Fruit fly (Drosophila melanogaster) whole organism, embryonic: ENCODE measurements around the gene Seipin.

Experiments
- Adf1 ChIP-seq: fragments of 200-800 bp; sonication (Bioruptor generic); IDR thresholded peaks from 2 replicates; pipeline ENCODE4 v1.3.6; 2022; ENCODE audit warnings: missing biosample characterization, missing genetic modification characterization
- CG10267 ChIP-seq: fragments of 200-800 bp; sonication (Bioruptor generic); optimal IDR thresholded peaks from 2 replicates; lab custom pipeline; 2018; ENCODE audit warnings: missing biosample characterization, mild to moderate bottlenecking, missing genetic modification characterization, moderate library complexity
- CG10274 ChIP-seq: fragments of 200-800 bp; sonication (Bioruptor generic); optimal IDR thresholded peaks from 3 replicates; lab custom pipeline; 2017; ENCODE audit warnings: missing biosample characterization, mild to moderate bottlenecking, missing genetic modification characterization
- CG12104 ChIP-seq: fragments of 200-800 bp; sonication (Bioruptor generic); optimal IDR thresholded peaks from 3 replicates; lab custom pipeline; 2016; ENCODE audit warnings: missing biosample characterization, missing genetic modification characterization
- CG12942 ChIP-seq: fragments of 200-800 bp; sonication (Bioruptor generic); optimal IDR thresholded peaks from 3 replicates; lab custom pipeline; 2016; ENCODE audit warnings: missing biosample characterization, missing genetic modification characterization
- CG13624 ChIP-seq: fragments of 200-800 bp; sonication (Bioruptor generic); optimal IDR thresholded peaks from 2 replicates; lab custom pipeline; 2016; ENCODE audit warnings: missing biosample characterization, missing genetic modification characterization
- CG14441 ChIP-seq: fragments of 200-800 bp; sonication (Bioruptor generic); IDR thresholded peaks from 2 replicates; pipeline ENCODE4 v1.3.6; 2022; ENCODE audit warnings: missing biosample characterization, missing genetic modification characterization
- CG15011 ChIP-seq: fragments of 200-800 bp; sonication (Bioruptor generic); optimal IDR thresholded peaks from 3 replicates; lab custom pipeline; 2018; ENCODE audit warnings: missing biosample characterization, mild to moderate bottlenecking, missing genetic modification characterization
- CG17328 ChIP-seq: fragments of 200-800 bp; sonication (Bioruptor generic); IDR thresholded peaks from 2 replicates; pipeline ENCODE4 v1.3.6; 2022; ENCODE audit warnings: missing biosample characterization, missing genetic modification characterization
- CG17385 ChIP-seq: fragments of 200-800 bp; sonication (Bioruptor generic); optimal IDR thresholded peaks from 3 replicates; lab custom pipeline; 2018; ENCODE audit warnings: missing biosample characterization, mild to moderate bottlenecking, missing genetic modification characterization
- CG18262 ChIP-seq: fragments of 200-800 bp; optimal IDR thresholded peaks from 3 replicates; lab custom pipeline; 2019; ENCODE audit warnings: missing biosample characterization, mild to moderate bottlenecking, missing genetic modification characterization, moderate library complexity
- CG18619 ChIP-seq: fragments of 200-800 bp; sonication (Bioruptor generic); optimal IDR thresholded peaks from 3 replicates; lab custom pipeline; 2017; ENCODE audit warnings: missing biosample characterization, mild to moderate bottlenecking, missing genetic modification characterization
- CG2116 ChIP-seq: fragments of 200-800 bp; sonication (Bioruptor generic); optimal IDR thresholded peaks from 3 replicates; lab custom pipeline; 2018; ENCODE audit warnings: missing biosample characterization, mild to moderate bottlenecking, missing genetic modification characterization
- CG2875 ChIP-seq: fragments of 200-800 bp; sonication (Bioruptor generic); optimal IDR thresholded peaks from 2 replicates; lab custom pipeline; 2017; ENCODE audit warnings: missing biosample characterization, mild to moderate bottlenecking, missing genetic modification characterization, missing genetic modification reagents
- CG32532 ChIP-seq: fragments of 200-800 bp; sonication (Bioruptor generic); IDR thresholded peaks from 2 replicates; pipeline ENCODE4 v1.3.6; 2022; ENCODE audit warnings: missing biosample characterization, missing genetic modification characterization
- CG3995 ChIP-seq: fragments of 200-800 bp; sonication (Bioruptor generic); optimal IDR thresholded peaks from 3 replicates; lab custom pipeline; 2016; ENCODE audit warnings: missing biosample characterization, missing genetic modification characterization
- CG6272 ChIP-seq: fragments of 200-800 bp; sonication (Bioruptor generic); IDR thresholded peaks from 2 replicates; pipeline ENCODE4 v1.3.6; 2022; ENCODE audit warnings: missing biosample characterization, missing genetic modification characterization
- CG6854 ChIP-seq: fragments of 200-800 bp; sonication (Bioruptor generic); optimal IDR thresholded peaks from 3 replicates; lab custom pipeline; 2017; ENCODE audit warnings: missing biosample characterization, mild to moderate bottlenecking, missing genetic modification characterization
- CG9215 ChIP-seq: fragments of 200-800 bp; sonication (Bioruptor generic); IDR thresholded peaks from 2 replicates; pipeline ENCODE4 v1.3.6; 2022; ENCODE audit warnings: missing biosample characterization, missing genetic modification characterization
- CG9817 ChIP-seq: fragments of 200-800 bp; sonication (Bioruptor generic); optimal IDR thresholded peaks from 2 replicates; lab custom pipeline; 2018; ENCODE audit warnings: missing biosample characterization, mild to moderate bottlenecking, missing genetic modification characterization, moderate library complexity
- Camta ChIP-seq: fragments of 200-800 bp; sonication (Bioruptor generic); optimal IDR thresholded peaks from 2 replicates; lab custom pipeline; 2016; ENCODE audit warnings: missing biosample characterization, missing genetic modification characterization
- Dref ChIP-seq: fragments of 200-800 bp; sonication (Bioruptor generic); IDR thresholded peaks from 2 replicates; pipeline ENCODE4 v1.3.6; 2022; ENCODE audit warnings: missing biosample characterization, missing genetic modification characterization
- Hr3 ChIP-seq: fragments of 200-800 bp; sonication (Bioruptor generic); optimal IDR thresholded peaks from 3 replicates; lab custom pipeline; 2016; ENCODE audit warnings: missing biosample characterization, missing genetic modification characterization
- Hsf ChIP-seq: fragments of 200-800 bp; sonication (Bioruptor generic); optimal IDR thresholded peaks from 3 replicates; lab custom pipeline; 2016; ENCODE audit warnings: missing biosample characterization, missing genetic modification characterization
- Lhr ChIP-seq: fragments of 200-800 bp; sonication (Bioruptor generic); optimal IDR thresholded peaks from 3 replicates; lab custom pipeline; 2017; ENCODE audit warnings: mild to moderate bottlenecking, missing biosample characterization, missing genetic modification reagents, missing genetic modification characterization
- Mad ChIP-seq: fragments of 200-800 bp; sonication (Bioruptor generic); optimal IDR thresholded peaks from 2 replicates; lab custom pipeline; 2016; ENCODE audit warnings: missing biosample characterization, missing genetic modification characterization
- Max ChIP-seq: fragments of 200-800 bp; sonication (Bioruptor generic); optimal IDR thresholded peaks from 2 replicates; lab custom pipeline; 2016; ENCODE audit warnings: missing biosample characterization, mild to moderate bottlenecking, missing genetic modification characterization
- Med ChIP-seq: fragments of 200-800 bp; sonication (Bioruptor generic); peaks from one replicate; lab custom pipeline; 2016; ENCODE audit warnings: missing biosample characterization, missing genetic modification characterization, mild to moderate bottlenecking, inconsistent platforms, moderate library complexity
- Opbp ChIP-seq: fragments of 200-800 bp; sonication (Bioruptor generic); IDR thresholded peaks from 3 replicates; pipeline ENCODE4 v1.3.6; 2022; ENCODE audit warnings: missing biosample characterization, missing genetic modification characterization; ENCODE audit not compliant: partially characterized antibody
- Pdp1 ChIP-seq, 2 experiments: fragments of 200-800 bp; sonication (Bioruptor generic); optimal IDR thresholded peaks; 3 replicates each; lab custom pipeline; 2016; ENCODE audit warnings: missing biosample characterization in 2 of 2, missing genetic modification characterization in 2 of 2, mild to moderate bottlenecking in 1 of 2, moderate library complexity in 1 of 2
- Rfx ChIP-seq: fragments of 200-800 bp; sonication (Bioruptor generic); IDR thresholded peaks from 2 replicates; pipeline ENCODE4 v1.3.6; 2022; ENCODE audit warnings: missing biosample characterization, missing genetic modification characterization
- Side ChIP-seq: fragments of 200-800 bp; sonication (Bioruptor generic); optimal IDR thresholded peaks from 2 replicates; lab custom pipeline; 2016; ENCODE audit warnings: missing biosample characterization, missing genetic modification characterization
- Six4 ChIP-seq: fragments of 200-800 bp; sonication (Bioruptor generic); optimal IDR thresholded peaks from 2 replicates; lab custom pipeline; 2016; ENCODE audit warnings: missing biosample characterization, missing genetic modification characterization
- Trl ChIP-seq, 3 experiments: fragments of >200 bp in 2 of 3; fragments of 200-800 bp in 1 of 3; sonication (Bioruptor generic) in 1 of 3; optimal IDR thresholded peaks; 2 replicates in 1 of 3; 3 replicates in 2 of 3; lab custom pipeline; 2016 to 2017; ENCODE audit warnings: missing biosample characterization in 1 of 3, missing genetic modification characterization in 1 of 3
- cg ChIP-seq: fragments of 200-800 bp; sonication (Bioruptor generic); optimal IDR thresholded peaks from 3 replicates; lab custom pipeline; 2019; ENCODE audit warnings: missing biosample characterization, mild to moderate bottlenecking, missing genetic modification characterization, moderate library complexity
- ci ChIP-seq: fragments of 200-800 bp; sonication (Bioruptor generic); IDR thresholded peaks from 3 replicates; pipeline ENCODE4 v1.3.6; 2022; ENCODE audit warnings: missing biosample characterization, missing genetic modification characterization
- cwo ChIP-seq: fragments of 200-800 bp; sonication (Bioruptor generic); optimal IDR thresholded peaks from 3 replicates; lab custom pipeline; 2017; ENCODE audit warnings: missing biosample characterization, missing genetic modification characterization, mild to moderate bottlenecking, moderate library complexity, missing genetic modification reagents
- insv ChIP-seq, 2 experiments: fragments of 200-800 bp; sonication (Bioruptor generic); optimal IDR thresholded peaks; 3 replicates each; lab custom pipeline; 2016 to 2018; ENCODE audit warnings: missing biosample characterization in 2 of 2, missing genetic modification characterization in 2 of 2
- lola ChIP-seq, 3 experiments: fragments of >200 bp in 2 of 3; fragments of 200-800 bp in 1 of 3; sonication (Bioruptor generic) in 1 of 3; optimal IDR thresholded peaks; 2 replicates each; lab custom pipeline; 2017 to 2019; ENCODE audit warnings: missing biosample characterization in 3 of 3, missing genetic modification characterization in 3 of 3, mild to moderate bottlenecking in 1 of 3, moderate library complexity in 1 of 3
- pfk ChIP-seq: fragments of 200-800 bp; sonication (Bioruptor generic); optimal IDR thresholded peaks from 2 replicates; lab custom pipeline; 2018; ENCODE audit warnings: missing biosample characterization, mild to moderate bottlenecking, missing genetic modification characterization, moderate library complexity
- psq ChIP-seq: fragments of 200-800 bp; sonication (Bioruptor generic); optimal IDR thresholded peaks from 2 replicates; lab custom pipeline; 2017; ENCODE audit warnings: missing biosample characterization, missing genetic modification characterization
- pum ChIP-seq: fragments of 200-800 bp; sonication (Bioruptor generic); optimal IDR thresholded peaks from 2 replicates; lab custom pipeline; 2016; ENCODE audit warnings: missing biosample characterization, missing genetic modification characterization
- salm ChIP-seq: fragments of 200-800 bp; sonication (Bioruptor generic); optimal IDR thresholded peaks from 2 replicates; lab custom pipeline; 2018; ENCODE audit warnings: missing biosample characterization, mild to moderate bottlenecking, missing genetic modification characterization
- scrt ChIP-seq: fragments of 200-800 bp; sonication (Bioruptor generic); optimal IDR thresholded peaks from 2 replicates; lab custom pipeline; 2018; ENCODE audit warnings: missing biosample characterization, mild to moderate bottlenecking, missing genetic modification characterization, moderate library complexity
- sens ChIP-seq: fragments of 200-800 bp; sonication (Bioruptor generic); peaks from one replicate; lab custom pipeline; 2016; ENCODE audit warnings: missing biosample characterization, missing genetic modification characterization
- sim ChIP-seq: fragments of 200-800 bp; sonication (Bioruptor generic); IDR thresholded peaks from 2 replicates; pipeline ENCODE4 v1.3.6; 2022; ENCODE audit warnings: missing biosample characterization, missing genetic modification characterization
- stwl ChIP-seq: fragments of 200-800 bp; sonication (Bioruptor generic); optimal IDR thresholded peaks from 3 replicates; lab custom pipeline; 2018; ENCODE audit warnings: missing biosample characterization, mild to moderate bottlenecking, missing genetic modification characterization, moderate library complexity
- zfh1 ChIP-seq: fragments of 200-800 bp; sonication (Bioruptor generic); IDR thresholded peaks from 3 replicates; pipeline ENCODE4 v1.3.6; 2022; ENCODE audit warnings: missing biosample characterization, missing genetic modification characterization

Seipin gene

DNA sequence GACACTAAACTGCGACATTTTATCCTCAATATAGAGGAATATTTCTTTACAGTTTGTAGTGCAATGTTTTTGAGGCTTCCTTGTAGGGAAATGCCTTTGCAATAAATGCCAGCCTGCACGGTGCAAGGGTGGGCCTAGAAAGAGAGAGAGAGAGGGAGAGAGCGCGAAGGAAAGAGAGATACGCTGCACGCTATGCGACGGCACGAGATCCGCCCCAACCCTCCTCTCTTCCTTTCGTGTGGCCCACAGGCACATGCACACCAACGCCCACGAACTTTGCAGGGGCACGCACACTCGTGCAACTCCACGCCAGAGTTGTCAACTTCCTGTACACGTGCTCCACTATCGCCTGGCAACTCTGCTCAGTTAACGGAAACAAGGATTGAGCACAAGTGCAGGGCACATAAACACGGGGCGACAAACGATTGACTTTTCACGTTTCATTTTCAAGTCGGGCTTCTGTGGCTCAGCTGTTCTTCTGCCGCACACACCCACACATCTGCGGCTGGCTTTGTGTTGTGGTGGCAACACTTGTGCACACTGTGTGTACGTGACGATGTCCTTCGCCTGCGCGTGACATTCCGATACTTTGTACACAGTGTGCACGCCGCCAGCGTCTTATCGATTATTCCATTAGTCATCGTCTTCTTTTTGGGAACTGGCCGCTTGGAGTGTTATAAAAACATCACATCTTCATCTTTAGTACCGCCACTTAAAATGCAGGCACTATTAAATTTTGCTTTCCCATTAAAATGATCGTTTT is 16.5 kb downstream of the Seipin start (continued):
- TF ChIP-seq CG10274 (GFP tag; lab: Kevin White, UChicago) (no peak), CG9215 (GFP tag; lab: Robert Waterston, UW) (no peak), psq (GFP tag; lab: Kevin White, UChicago) (no peak), Side (GFP tag; lab: Kevin White, UChicago) (no peak), CG17328 (GFP tag; lab: Robert Waterston, UW) (no peak), salm (tag; lab: Kevin White, UChicago) (no peak), CG2875 (GFP tag; lab: Kevin White, UChicago) (no peak), Six4 (GFP tag; lab: Kevin White, UChicago) (no peak), Lhr (GFP tag; lab: Kevin White, UChicago) (no peak), insv (GFP tag; optimal IDR thresholded peaks at IDR 0.05; lab: Kevin White, UChicago) (no peak), Mad (GFP tag; lab: Kevin White, UChicago) (no peak), ci (GFP tag; lab: Robert Waterston, UW) (no peak), pum (GFP tag; lab: Kevin White, UChicago) (no peak), Camta (GFP tag; lab: Kevin White, UChicago) (no peak), CG12942 (no peak), CG18619 (GFP tag; lab: Kevin White, UChicago) (no peak), CG9817 (tag; lab: Kevin White, UChicago) (no peak), lola (GFP tag; optimal IDR thresholded peaks at IDR 0.05; lab: Kevin White, UChicago) (no peak), CG15011 (GFP tag; lab: Kevin White, UChicago) (no peak), CG17385 (no peak), sim (GFP tag; lab: Robert Waterston, UW) (no peak), CG13624 (no peak), Adf1 (peak; percentile 9; the same call in 1 of the 2 replicates), Hsf (no peak)
- TF ChIP-seq, all 482 proteins: peak for 37

DNA sequence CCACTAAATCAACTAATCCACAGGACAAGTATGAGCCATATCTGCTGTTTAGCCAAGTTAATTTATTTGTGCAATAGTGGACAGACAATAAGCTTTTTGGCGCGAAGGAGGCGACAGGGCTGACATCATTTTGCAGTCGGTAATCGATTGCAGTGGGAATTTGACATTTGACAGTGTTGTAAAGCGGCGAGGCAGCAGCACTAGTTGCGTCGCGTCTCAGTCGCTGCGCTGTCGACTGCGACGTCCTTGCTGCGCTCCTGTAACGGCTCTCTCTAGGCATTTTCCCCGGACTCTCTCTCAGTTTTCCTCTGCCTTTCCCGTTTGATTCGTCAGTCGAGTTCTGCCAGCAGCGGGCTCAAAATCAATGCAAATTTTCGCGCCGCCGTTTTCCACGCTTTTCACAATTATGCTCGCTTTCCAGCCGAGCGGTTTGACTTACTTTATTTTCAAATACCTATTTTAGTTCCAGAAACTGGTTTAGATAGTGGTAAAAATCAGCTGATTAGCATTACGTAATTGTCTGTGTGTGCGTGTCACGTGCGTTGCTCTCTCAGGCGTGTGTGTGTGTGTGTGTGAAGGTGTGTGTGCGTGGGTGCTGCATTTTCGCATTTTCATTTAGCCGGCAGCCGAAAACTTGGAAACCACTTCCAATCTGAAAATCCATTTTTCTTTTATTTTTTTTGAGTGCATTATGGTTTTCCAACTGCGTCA is 17.4 kb downstream of the Seipin start:
- TF ChIP-seq pfk (no peak), CG10267 (tag; lab: Kevin White, UChicago) (peak; percentile 23), Rfx (GFP tag; lab: Robert Waterston, UW) (0 out of 2 replicates have a peak, but pooled peaks have one; percentile 6), CG3995 (no peak), CG6272 (GFP tag; lab: Robert Waterston, UW) (no peak), sens (GFP tag; lab: Kevin White, UChicago) (peak; percentile 42), Med (GFP tag; lab: Kevin White, UChicago) (peak; percentile 6), CG14441 (GFP tag; lab: Robert Waterston, UW) (no peak), CG2116 (GFP tag; lab: Kevin White, UChicago) (peak; percentile 65), Dref (GFP tag; lab: Robert Waterston, UW) (peak; percentile 41; the same call in 1 of the 2 replicates), Opbp (no peak), cwo (peak; percentile 2), zfh1 (GFP tag; lab: Robert Waterston, UW) (no peak), cg (GFP tag; lab: Kevin White, UChicago) (peak; percentile 53), CG18262 (tag; lab: Kevin White, UChicago) (no peak), Adf1 (peak; percentile 90), Hr3 (no peak), CG32532 (GFP tag; lab: Robert Waterston, UW) (no peak), CG12104 (no peak), stwl (peak; percentile 7), scrt (GFP tag; lab: Kevin White, UChicago) (peak; percentile 79), Pdp1 (GFP tag; optimal IDR thresholded peaks at IDR 0.05; lab: Kevin White, UChicago) (peak in 1 of 2 experiments; percentile 77), Trl (optimal IDR thresholded peaks at IDR 0.05; lab: Kevin White, UChicago) (peak; percentile 19 to 45), Trl (GFP tag; optimal IDR thresholded peaks at IDR 0.05; lab: Kevin White, UChicago) (no peak), CG6854 (GFP tag; lab: Kevin White, UChicago) (no peak), Max (no peak)
